Fruit fly (Drosophila melanogaster): ENCODE measurements around the gene DNAlig3.

Gene DNAlig3

DNA sequence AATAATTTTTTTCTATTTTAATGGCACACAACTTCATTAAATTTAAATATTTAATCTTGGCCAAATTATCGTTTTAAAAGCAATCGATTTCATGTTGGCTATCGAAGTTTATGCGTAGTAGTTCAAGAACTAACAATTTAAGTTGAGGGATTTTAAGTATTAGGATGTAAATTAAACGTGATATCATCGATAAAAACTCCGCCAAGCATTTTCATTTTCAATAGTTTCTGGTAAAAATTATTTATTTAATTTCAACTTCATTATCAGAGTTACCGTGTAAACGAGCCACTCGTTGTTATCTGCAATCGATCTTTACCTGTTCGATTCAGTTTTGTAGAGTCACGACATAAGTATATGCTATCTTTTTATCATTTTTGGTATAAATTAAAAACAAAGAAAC, 1.3 kb upstream of the DNAlig3 start (continued):
- TF ChIP-seq ci (GFP tag; IDR thresholded peaks at IDR 0.05) (peak; percentile 99), repo (GFP tag; optimal IDR thresholded peaks at IDR 0.05) (peak; percentile 98), CG30431 (GFP tag; optimal IDR thresholded peaks at IDR 0.05) (peak; percentile 94), fu2 (GFP tag; optimal IDR thresholded peaks at IDR 0.05) (peak; percentile 88), Mes4 (GFP tag; optimal IDR thresholded peaks at IDR 0.05) (peak; percentile 93), CG11093 (GFP tag; IDR thresholded peaks at IDR 0.05) (peak; percentile 84), CG31388 (GFP tag; optimal IDR thresholded peaks at IDR 0.05) (peak; percentile 97), Xrp1 (GFP tag; IDR thresholded peaks at IDR 0.05) (peak; percentile 99), CG1602 (GFP tag; optimal IDR thresholded peaks at IDR 0.05) (peak; percentile 96), Dp (GFP tag; optimal IDR thresholded peaks at IDR 0.05) (peak; percentile 47), bowl (GFP tag; IDR thresholded peaks at IDR 0.05) (peak; percentile 95), CG15601 (tag; optimal IDR thresholded peaks at IDR 0.05) (peak; percentile 98), Hmx (GFP tag; optimal IDR thresholded peaks at IDR 0.05) (peak; percentile 87), mirr (GFP tag; optimal IDR thresholded peaks at IDR 0.05) (peak; percentile 99), ab (GFP tag; optimal IDR thresholded peaks at IDR 0.05) (peak; percentile 73), pho (GFP tag; optimal IDR thresholded peaks at IDR 0.05) (peak; percentile 91), aop (GFP tag; IDR thresholded peaks at IDR 0.05) (peak; percentile 90), tio (GFP tag; optimal IDR thresholded peaks at IDR 0.05) (no peak), HmgD (GFP tag; optimal IDR thresholded peaks at IDR 0.05) (peak; percentile 93), caup (GFP tag; optimal IDR thresholded peaks at IDR 0.05; ENCODE audit: severe bottlenecking) (peak; percentile 97), CG15696 (tag; optimal IDR thresholded peaks at IDR 0.05) (peak; percentile 100), Awh (GFP tag; IDR thresholded peaks at IDR 0.05) (peak; percentile 98), kah (GFP tag; optimal IDR thresholded peaks at IDR 0.05) (peak; percentile 97), Pdp1 (GFP tag; optimal IDR thresholded peaks at IDR 0.05) (peak; percentile 94 to 96), CG8290 (GFP tag; optimal IDR thresholded peaks at IDR 0.05) (peak; percentile 96), CG8290 (tag; optimal IDR thresholded peaks at IDR 0.05) (peak; percentile 95 to 97), Six4 (GFP tag; optimal IDR thresholded peaks at IDR 0.05) (peak; percentile 99), CG12071 (GFP tag; optimal IDR thresholded peaks at IDR 0.05) (peak; percentile 100), CG8478 (optimal IDR thresholded peaks at IDR 0.05) (no peak), CG13775 (GFP tag; optimal IDR thresholded peaks at IDR 0.05) (peak; percentile 96), schlank (tag; optimal IDR thresholded peaks at IDR 0.05) (peak; percentile 94), CG17361 (GFP tag; IDR thresholded peaks at IDR 0.05) (peak; percentile 98), CG5245 (GFP tag; optimal IDR thresholded peaks at IDR 0.05) (peak; percentile 94), CG16779 (GFP tag; IDR thresholded peaks at IDR 0.05) (peak; percentile 92), CG4617 (GFP tag; optimal IDR thresholded peaks at IDR 0.05; ENCODE audit: borderline replicate concordance) (peak; percentile 84), CHES-1-like (GFP tag; optimal IDR thresholded peaks at IDR 0.05) (peak; percentile 90), ind (GFP tag; optimal IDR thresholded peaks at IDR 0.05) (peak; percentile 98), CG15514 (GFP tag; optimal IDR thresholded peaks at IDR 0.05) (peak; percentile 95), Hmr (GFP tag; optimal IDR thresholded peaks at IDR 0.05) (peak; percentile 97), ham (GFP tag; IDR thresholded peaks at IDR 0.05) (peak; percentile 57; the same call in 1 of the 2 replicates), D19A (tag; optimal IDR thresholded peaks at IDR 0.05) (peak; percentile 99), pnt (GFP tag; optimal IDR thresholded peaks at IDR 0.05) (peak; percentile 87), CG3065 (GFP tag; optimal IDR thresholded peaks at IDR 0.05) (peak; percentile 89), CG18599 (GFP tag; optimal IDR thresholded peaks at IDR 0.05) (peak; percentile 99), sob (GFP tag; IDR thresholded peaks at IDR 0.05) (peak; percentile 97), CG6854 (GFP tag; optimal IDR thresholded peaks at IDR 0.05) (peak; percentile 98), CG10543 (GFP tag; optimal IDR thresholded peaks at IDR 0.05) (peak; percentile 100), gfzf (GFP tag; optimal IDR thresholded peaks at IDR 0.05) (peak; percentile 23), CG3838 (GFP tag; optimal IDR thresholded peaks at IDR 0.05) (peak; percentile 90), sug (tag; optimal IDR thresholded peaks at IDR 0.05) (peak; percentile 97), CG2116 (GFP tag; optimal IDR thresholded peaks at IDR 0.05) (peak; percentile 91), Fer1 (GFP tag; optimal IDR thresholded peaks at IDR 0.05) (peak; percentile 98)

Data from whole organism, embryonic.